Worm (Caenorhabditis elegans) whole organism, L2 larva: ENCODE measurements around the gene srj-49.
A peak's percentile ranks its signal among the peaks of the same experiment; 100 is the strongest.

Experiments
- C34F6.9 ChIP-seq: fragments of 150-350 bp; optimal IDR thresholded peaks from 2 replicates; lab custom pipeline; 2014; ENCODE audit warnings: missing biosample characterization, missing genetic modification characterization
- F13H6.1 ChIP-seq: sonication (generic microtip); optimal IDR thresholded peaks from 2 replicates; lab custom pipeline; 2016; ENCODE audit warnings: missing genetic modification characterization, missing compliant biosample characterization
- R02D3.7 ChIP-seq: fragments of 150-350 bp; optimal IDR thresholded peaks from 2 replicates; lab custom pipeline; 2014; ENCODE audit warnings: missing biosample characterization, missing genetic modification characterization
- ZK546.5 ChIP-seq: sonication (generic microtip); optimal IDR thresholded peaks from 2 replicates; lab custom pipeline; 2017; ENCODE audit warnings: missing biosample characterization, missing genetic modification characterization
- alr-1 ChIP-seq: fragments of 150-350 bp; optimal IDR thresholded peaks from 2 replicates; lab custom pipeline; 2014; ENCODE audit warnings: missing biosample characterization, missing genetic modification characterization
- aly-2 ChIP-seq: fragments of 150-350 bp; optimal IDR thresholded peaks from 2 replicates; lab custom pipeline; 2014; ENCODE audit warnings: missing biosample characterization, missing genetic modification characterization
- ama-1 ChIP-seq: fragments of 150-350 bp; optimal IDR thresholded peaks from 2 replicates; lab custom pipeline; 2018; ENCODE audit warnings: inconsistent platforms
- ceh-16 ChIP-seq: fragments of 150-350 bp; optimal IDR thresholded peaks from 2 replicates; lab custom pipeline; 2014; ENCODE audit warnings: missing biosample characterization, missing genetic modification characterization
- ceh-82 ChIP-seq: fragments of 150-350 bp; optimal IDR thresholded peaks from 2 replicates; lab custom pipeline; 2014; ENCODE audit warnings: missing biosample characterization, missing genetic modification characterization
- crh-2 ChIP-seq: sonication (generic microtip); optimal IDR thresholded peaks from 2 replicates; lab custom pipeline; 2017; ENCODE audit warnings: missing biosample characterization, missing genetic modification characterization
- egl-27 ChIP-seq: sonication (generic microtip); optimal IDR thresholded peaks from 3 replicates; lab custom pipeline; 2017; ENCODE audit warnings: missing biosample characterization, missing genetic modification reagents, missing genetic modification characterization
- elt-1 ChIP-seq: fragments of 150-350 bp; optimal IDR thresholded peaks from 2 replicates; lab custom pipeline; 2014; ENCODE audit warnings: missing biosample characterization, missing genetic modification characterization
- elt-3 ChIP-seq: sonication (generic microtip); optimal IDR thresholded peaks from 2 replicates; lab custom pipeline; 2017; ENCODE audit warnings: missing biosample characterization, missing genetic modification characterization
- fos-1 ChIP-seq: fragments of 150-350 bp; optimal IDR thresholded peaks from 2 replicates; lab custom pipeline; 2014; ENCODE audit warnings: missing biosample characterization, missing genetic modification characterization
- gmeb-1 ChIP-seq: fragments of 150-350 bp; optimal IDR thresholded peaks from 2 replicates; lab custom pipeline; 2014; ENCODE audit warnings: missing biosample characterization, missing genetic modification characterization
- lin-13 ChIP-seq: fragments of 150-350 bp; optimal IDR thresholded peaks from 2 replicates; lab custom pipeline; 2014; ENCODE audit warnings: missing biosample characterization, missing genetic modification reagents, missing genetic modification characterization
- lin-39 ChIP-seq: fragments of 150-350 bp; optimal IDR thresholded peaks from 2 replicates; lab custom pipeline; 2014; ENCODE audit warnings: missing biosample characterization, missing genetic modification reagents, missing genetic modification characterization
- lsy-2 ChIP-seq, 2 experiments: fragments of 150-350 bp in 1 of 2; sonication (generic microtip) in 1 of 2; optimal IDR thresholded peaks; 2 replicates each; lab custom pipeline; 2014 to 2017; ENCODE audit warnings: missing biosample characterization in 2 of 2, missing genetic modification characterization in 2 of 2
- mab-5 ChIP-seq: fragments of 150-350 bp; optimal IDR thresholded peaks from 2 replicates; lab custom pipeline; 2014; ENCODE audit warnings: missing biosample characterization, missing genetic modification characterization
- nhr-12 ChIP-seq: fragments of 150-350 bp; optimal IDR thresholded peaks from 2 replicates; lab custom pipeline; 2014; ENCODE audit warnings: missing biosample characterization, missing genetic modification characterization
- nhr-129 ChIP-seq: fragments of 150-350 bp; optimal IDR thresholded peaks from 2 replicates; lab custom pipeline; 2014; ENCODE audit warnings: missing biosample characterization, missing genetic modification characterization
- nhr-23 ChIP-seq: fragments of 150-350 bp; optimal IDR thresholded peaks from 2 replicates; lab custom pipeline; 2014; ENCODE audit warnings: missing biosample characterization, missing genetic modification reagents, missing genetic modification characterization
- nhr-6 ChIP-seq: fragments of 150-350 bp; optimal IDR thresholded peaks from 2 replicates; lab custom pipeline; 2014; ENCODE audit warnings: missing biosample characterization, missing genetic modification characterization
- nhr-77 ChIP-seq: fragments of 150-350 bp; optimal IDR thresholded peaks from 2 replicates; lab custom pipeline; 2014; ENCODE audit warnings: missing biosample characterization, missing genetic modification characterization
- skn-1 ChIP-seq: sonication (generic microtip); optimal IDR thresholded peaks from 2 replicates; lab custom pipeline; 2017; ENCODE audit warnings: missing biosample characterization, missing genetic modification characterization
- sma-9 ChIP-seq, 2 experiments: fragments of 150-350 bp in 1 of 2; sonication (generic microtip) in 1 of 2; optimal IDR thresholded peaks; 2 replicates each; lab custom pipeline; 2014 to 2016; ENCODE audit warnings: missing genetic modification characterization in 2 of 2, mild to moderate bottlenecking in 1 of 2, missing biosample characterization in 1 of 2, missing compliant biosample characterization in 1 of 2, missing genetic modification reagents in 1 of 2, moderate library complexity in 1 of 2
- unc-39 ChIP-seq: fragments of 150-350 bp; optimal IDR thresholded peaks from 2 replicates; lab custom pipeline; 2014; ENCODE audit warnings: missing biosample characterization, missing genetic modification characterization
- unc-55 ChIP-seq: fragments of 150-350 bp; sonication (generic microtip); optimal IDR thresholded peaks from 3 replicates; lab custom pipeline; 2014; ENCODE audit warnings: missing biosample characterization, missing genetic modification reagents, missing genetic modification characterization
- unc-62 ChIP-seq: fragments of 150-350 bp; optimal IDR thresholded peaks from 2 replicates; lab custom pipeline; 2014; ENCODE audit warnings: missing biosample characterization, missing genetic modification reagents, missing genetic modification characterization
- zag-1 ChIP-seq: fragments of 150-350 bp; optimal IDR thresholded peaks from 2 replicates; lab custom pipeline; 2014; ENCODE audit warnings: missing biosample characterization, missing genetic modification characterization
- ztf-11 ChIP-seq: sonication (generic microtip); optimal IDR thresholded peaks from 2 replicates; lab custom pipeline; 2017; ENCODE audit warnings: missing biosample characterization, missing genetic modification characterization
- ztf-4 ChIP-seq: fragments of 150-350 bp; optimal IDR thresholded peaks from 2 replicates; lab custom pipeline; 2014; ENCODE audit warnings: missing biosample characterization, missing genetic modification characterization

Gene srj-49

ce11 chrV:2884411-2884810 lies 36.3 kb upstream of the srj-49 start, which contains the start of gene sre-24:
sre-24 (plus strand) TSS chrV:2884711.
- no peak for TF ChIP-seq nhr-129 (tag; lab: Kevin White, UChicago)
- TF ChIP-seq crh-2 (tag; lab: Kevin White, UChicago): no peak
- no peak for TF ChIP-seq unc-62 (GFP tag; lab: Kevin White, UChicago)
- TF ChIP-seq egl-27 (tag; lab: Kevin White, UChicago): no peak
- no peak for TF ChIP-seq aly-2 (tag; lab: Kevin White, UChicago)
- TF ChIP-seq elt-3 (tag; lab: Kevin White, UChicago): no peak
- TF ChIP-seq nhr-12: no peak
- TF ChIP-seq F13H6.1: no peak
- no peak for TF ChIP-seq ama-1 (lab: Kevin White, UChicago)
- no peak for TF ChIP-seq ceh-82 (tag; lab: Kevin White, UChicago)

- TF ChIP-seq unc-39 (tag; lab: Kevin White, UChicago): no peak
- TF ChIP-seq C34F6.9 (tag; lab: Kevin White, UChicago): no peak
- no peak for TF ChIP-seq nhr-23
- no peak for TF ChIP-seq ceh-82 (tag; lab: Kevin White, UChicago)
- no peak for TF ChIP-seq lsy-2 (tag; optimal IDR thresholded peaks at IDR 0.05; lab: Kevin White, UChicago)
- TF ChIP-seq lin-13 (GFP tag; lab: Kevin White, UChicago): no peak
- no peak for TF ChIP-seq egl-27 (tag; lab: Kevin White, UChicago)
- no peak for TF ChIP-seq mab-5
- TF ChIP-seq skn-1: no peak
- TF ChIP-seq sma-9 (GFP tag; optimal IDR thresholded peaks at IDR 0.05; lab: Kevin White, UChicago): no peak
- no peak for TF ChIP-seq sma-9 (tag; optimal IDR thresholded peaks at IDR 0.05; lab: Kevin White, UChicago)
- TF ChIP-seq lin-39 (tag; lab: Kevin White, UChicago): no peak
These were observed 35.0 kb upstream of the srj-49 start for ce11 chrV:2883097-2883496.

- no peak for TF ChIP-seq mab-5
These were observed 33.4 kb upstream of the srj-49 start for ce11 chrV:2881565-2881964.

- TF ChIP-seq C34F6.9 (tag; lab: Kevin White, UChicago) (no peak), fos-1 (peak; percentile 34), alr-1 (tag; lab: Kevin White, UChicago) (no peak)
These were observed 32.9 kb upstream of the srj-49 start, which contains the start of gene ifc-1 for ce11 chrV:2881016-2881415. ifc-1 (plus strand) TSS chrV:2881393.

- TF ChIP-seq gmeb-1: peak; percentile 31
- TF ChIP-seq nhr-6: no peak
- TF ChIP-seq zag-1 (tag; lab: Kevin White, UChicago): no peak
- peak; percentile 82 for TF ChIP-seq fos-1
- TF ChIP-seq ZK546.5: no peak
These were observed 32.2 kb upstream of the srj-49 start for ce11 chrV:2880356-2880755.

- TF ChIP-seq ZK546.5 (no peak), ztf-4 (no peak), R02D3.7 (tag; lab: Kevin White, UChicago) (no peak), gmeb-1 (no peak), nhr-129 (tag; lab: Kevin White, UChicago) (no peak), crh-2 (tag; lab: Kevin White, UChicago) (no peak), elt-1 (tag; lab: Kevin White, UChicago) (no peak), unc-39 (tag; lab: Kevin White, UChicago) (no peak), alr-1 (tag; lab: Kevin White, UChicago) (no peak), ceh-16 (tag; lab: Kevin White, UChicago) (no peak), ztf-11 (tag; lab: Kevin White, UChicago) (no peak), ama-1 (lab: Kevin White, UChicago) (no peak), nhr-77 (tag; lab: Kevin White, UChicago) (no peak), sma-9 (GFP tag; optimal IDR thresholded peaks at IDR 0.05; lab: Kevin White, UChicago) (no peak), sma-9 (tag; optimal IDR thresholded peaks at IDR 0.05; lab: Kevin White, UChicago) (no peak)
These were observed 31.7 kb upstream of the srj-49 start, which contains the start of gene str-39 for ce11 chrV:2879801-2880200. str-39 (minus strand) TSS chrV:2879901.

ce11 chrV:2877509-2877908 lies 29.4 kb upstream of the srj-49 start, which contains the start of gene F37B4.10:
F37B4.10 (minus strand) TSS chrV:2877609.
- TF ChIP-seq mab-5: no peak
- TF ChIP-seq unc-55: peak; percentile 32
- TF ChIP-seq, all 48 proteins: peak for 1
